Worm (Caenorhabditis elegans) whole organism, L4/young adult: Measurements from ENCODE around the gene F19F10.1.

ENCODE experiments used
- W03F9.2 ChIP-seq: fragments of 150-350 bp; optimal IDR thresholded peaks from 2 replicates; lab custom pipeline; 2014; ENCODE audit warnings: missing biosample characterization, missing genetic modification characterization
- him-1 ChIP-seq: sonication (generic microtip); optimal IDR thresholded peaks from 2 replicates; lab custom pipeline; 2016; ENCODE audit warnings: missing genotype, missing genetic modification reagents, missing genetic modification characterization, missing compliant biosample characterization

- TF ChIP-seq him-1 (tag; lab: Kevin White, UChicago) = no peak
- TF ChIP-seq W03F9.2 = no peak
Observed at ce11 chrV:7520077-7520476, 43.0 kb upstream of the F19F10.1 start, which contains the start of gene srb-19.
